Fruit fly (Drosophila melanogaster) Kc167 (cell line): ENCODE results near the gene CG43739.

Source experiments
- Myc ChIP-seq: fragments of >200 bp; optimal IDR thresholded peaks from 2 replicates; lab custom pipeline; 2017; ENCODE audit warnings: missing external identifiers
- Sin3A ChIP-seq: fragments of >200 bp; optimal IDR thresholded peaks from 2 replicates; lab custom pipeline; 2018; ENCODE audit warnings: missing external identifiers
- h ChIP-seq: fragments of >200 bp; optimal IDR thresholded peaks from 3 replicates; lab custom pipeline; 2018; ENCODE audit warnings: missing external identifiers
- insv ChIP-seq: fragments of >200 bp; optimal IDR thresholded peaks from 3 replicates; lab custom pipeline; 2018; ENCODE audit warnings: missing external identifiers
- psq ChIP-seq: fragments of >200 bp; optimal IDR thresholded peaks from 2 replicates; lab custom pipeline; 2017; ENCODE audit warnings: missing external identifiers
- ttk ChIP-seq: sonication (Bioruptor generic); optimal IDR thresholded peaks from 2 replicates; lab custom pipeline; 2017; ENCODE audit warnings: missing external identifiers

DNA sequence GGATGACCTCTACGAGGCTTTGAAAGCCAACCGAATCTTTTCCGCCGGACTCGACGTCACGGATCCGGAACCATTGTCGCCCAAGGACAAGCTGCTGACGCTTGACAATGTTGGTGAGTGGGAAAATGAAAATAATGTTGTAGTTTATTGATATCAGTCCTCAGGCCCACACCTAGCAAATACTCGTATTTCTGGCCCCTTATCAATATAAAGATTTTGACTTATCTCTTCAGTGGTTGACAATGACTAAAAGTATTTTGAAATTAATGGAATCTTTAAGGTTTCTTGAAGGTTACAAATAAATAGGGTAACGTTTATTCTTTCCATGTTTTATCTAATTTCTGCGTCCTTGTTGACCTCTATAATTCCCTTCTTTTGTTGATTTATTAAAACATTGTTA, 91.7 kb downstream of the CG43739 start:
- no peak for TF ChIP-seq ttk (lab: Kevin White, UChicago)
- TF ChIP-seq Myc (lab: Kevin White, UChicago), result no peak
- TF ChIP-seq Sin3A (lab: Kevin White, UChicago), result no peak
- TF ChIP-seq psq (lab: Kevin White, UChicago), result no peak
- no peak for TF ChIP-seq h (lab: Kevin White, UChicago)
- TF ChIP-seq insv (lab: Kevin White, UChicago), result no peak
